Fruit fly (Drosophila melanogaster) whole organism, embryonic: ENCODE data around the gene Syt12.
A peak's percentile ranks its signal among the peaks of the same experiment; 100 is the strongest.

Source experiments
- BEAF-32 ChIP-seq: fragments of 200-800 bp; sonication (Bioruptor generic); optimal IDR thresholded peaks from 3 replicates; lab custom pipeline; 2017; ENCODE audit warnings: missing biosample characterization, missing genetic modification characterization, mild to moderate bottlenecking, moderate library complexity, missing genetic modification reagents
- Bgb ChIP-seq: fragments of 200-800 bp; sonication (Bioruptor generic); IDR thresholded peaks from 2 replicates; pipeline ENCODE4 v1.3.6; 2022; ENCODE audit warnings: missing biosample characterization, missing genetic modification characterization; ENCODE audit not compliant: partially characterized antibody
- CG11085 ChIP-seq: fragments of 200-800 bp; sonication (Bioruptor generic); IDR thresholded peaks from 2 replicates; pipeline ENCODE4 v1.3.6; 2022; ENCODE audit warnings: missing biosample characterization, missing genetic modification characterization
- CG11504 ChIP-seq: fragments of 200-800 bp; sonication (Bioruptor generic); optimal IDR thresholded peaks from 3 replicates; lab custom pipeline; 2019; ENCODE audit warnings: missing biosample characterization, mild to moderate bottlenecking, missing genetic modification characterization, moderate library complexity
- CG12104 ChIP-seq: fragments of 200-800 bp; sonication (Bioruptor generic); optimal IDR thresholded peaks from 3 replicates; lab custom pipeline; 2016; ENCODE audit warnings: missing biosample characterization, missing genetic modification characterization
- CG12659 ChIP-seq: fragments of 200-800 bp; sonication (Bioruptor generic); optimal IDR thresholded peaks from 3 replicates; lab custom pipeline; 2017; ENCODE audit warnings: mild to moderate bottlenecking, missing biosample characterization, missing genetic modification reagents, missing genetic modification characterization
- CG13624 ChIP-seq: fragments of 200-800 bp; sonication (Bioruptor generic); optimal IDR thresholded peaks from 2 replicates; lab custom pipeline; 2016; ENCODE audit warnings: missing biosample characterization, missing genetic modification characterization
- CG15073 ChIP-seq: fragments of 200-800 bp; sonication (Bioruptor generic); optimal IDR thresholded peaks from 2 replicates; lab custom pipeline; 2016; ENCODE audit warnings: missing biosample characterization, missing genetic modification characterization
- CG16813 ChIP-seq: fragments of 200-800 bp; sonication (Bioruptor generic); IDR thresholded peaks from 3 replicates; pipeline ENCODE4 v1.3.6; 2022; ENCODE audit warnings: missing biosample characterization, missing genetic modification characterization; ENCODE audit not compliant: partially characterized antibody
- CG17612 ChIP-seq: fragments of 200-800 bp; sonication (Bioruptor generic); IDR thresholded peaks from 2 replicates; pipeline ENCODE4 v1.3.6; 2022; ENCODE audit warnings: missing biosample characterization, missing genetic modification characterization
- CG18011 ChIP-seq: fragments of 200-800 bp; sonication (Bioruptor generic); optimal IDR thresholded peaks from 2 replicates; lab custom pipeline; 2017; ENCODE audit warnings: missing biosample characterization, missing genetic modification characterization, mild to moderate bottlenecking, moderate library complexity, missing genotype
- CG2116 ChIP-seq: fragments of 200-800 bp; sonication (Bioruptor generic); optimal IDR thresholded peaks from 3 replicates; lab custom pipeline; 2018; ENCODE audit warnings: missing biosample characterization, mild to moderate bottlenecking, missing genetic modification characterization
- CG3065 ChIP-seq: fragments of 200-800 bp; sonication (Bioruptor generic); optimal IDR thresholded peaks from 2 replicates; lab custom pipeline; 2016; ENCODE audit warnings: missing biosample characterization, missing genetic modification characterization
- CG33557 ChIP-seq: fragments of 200-800 bp; sonication (Bioruptor generic); optimal IDR thresholded peaks from 2 replicates; lab custom pipeline; 2019; ENCODE audit warnings: missing biosample characterization, mild to moderate bottlenecking, missing genetic modification characterization, moderate library complexity
- CG4404 ChIP-seq: fragments of 200-800 bp; sonication (Bioruptor generic); IDR thresholded peaks from 2 replicates; pipeline ENCODE4 v1.3.6; 2022; ENCODE audit warnings: missing biosample characterization, missing genetic modification characterization
- CG4424 ChIP-seq: fragments of 200-800 bp; sonication (Bioruptor generic); optimal IDR thresholded peaks from 3 replicates; lab custom pipeline; 2016; ENCODE audit warnings: missing biosample characterization, missing genetic modification characterization
- CG7987 ChIP-seq: fragments of 200-800 bp; sonication (Bioruptor generic); optimal IDR thresholded peaks from 2 replicates; lab custom pipeline; 2018; ENCODE audit warnings: missing biosample characterization, mild to moderate bottlenecking, missing genetic modification characterization, moderate library complexity
- Dip2 ChIP-seq: fragments of 200-800 bp; sonication (Bioruptor generic); IDR thresholded peaks from 2 replicates; pipeline ENCODE4 v1.3.6; 2022; ENCODE audit warnings: missing biosample characterization, missing genetic modification characterization
- Dref ChIP-seq: fragments of 200-800 bp; sonication (Bioruptor generic); IDR thresholded peaks from 2 replicates; pipeline ENCODE4 v1.3.6; 2022; ENCODE audit warnings: missing biosample characterization, missing genetic modification characterization
- HHEX ChIP-seq: fragments of 200-800 bp; sonication (Bioruptor generic); optimal IDR thresholded peaks from 3 replicates; lab custom pipeline; 2017; ENCODE audit warnings: missing biosample characterization, mild to moderate bottlenecking, missing genetic modification characterization, missing genetic modification reagents
- Hmr ChIP-seq: fragments of 200-800 bp; sonication (Bioruptor generic); optimal IDR thresholded peaks from 3 replicates; lab custom pipeline; 2017; ENCODE audit warnings: mild to moderate bottlenecking, missing biosample characterization, missing genetic modification reagents, missing genetic modification characterization
- Hr3 ChIP-seq: fragments of 200-800 bp; sonication (Bioruptor generic); optimal IDR thresholded peaks from 3 replicates; lab custom pipeline; 2016; ENCODE audit warnings: missing biosample characterization, missing genetic modification characterization
- Hr39 ChIP-seq: fragments of >200 bp; optimal IDR thresholded peaks from 2 replicates; lab custom pipeline; 2017
- Jarid2 ChIP-seq: fragments of 200-800 bp; sonication (Bioruptor generic); optimal IDR thresholded peaks from 3 replicates; lab custom pipeline; 2017; ENCODE audit warnings: mild to moderate bottlenecking, missing biosample characterization, missing genetic modification reagents, missing genetic modification characterization
- Neu2 ChIP-seq: fragments of 200-800 bp; sonication (Bioruptor generic); optimal IDR thresholded peaks from 3 replicates; lab custom pipeline; 2016; ENCODE audit warnings: missing biosample characterization, missing genetic modification characterization, borderline replicate concordance
- Nf-YB ChIP-seq: fragments of 200-800 bp; sonication (Bioruptor generic); optimal IDR thresholded peaks from 3 replicates; lab custom pipeline; 2019; ENCODE audit warnings: missing biosample characterization, mild to moderate bottlenecking, missing genetic modification characterization, moderate library complexity
- Oaz ChIP-seq: fragments of 200-800 bp; sonication (Bioruptor generic); IDR thresholded peaks from 2 replicates; pipeline ENCODE4 v1.3.6; 2022; ENCODE audit warnings: missing biosample characterization, missing genetic modification characterization
- Scr ChIP-seq: fragments of 200-800 bp; sonication (Bioruptor generic); IDR thresholded peaks from 2 replicates; pipeline ENCODE4 v1.3.6; 2022; ENCODE audit warnings: missing biosample characterization, missing genetic modification characterization; ENCODE audit not compliant: partially characterized antibody
- Six4 ChIP-seq: fragments of 200-800 bp; sonication (Bioruptor generic); optimal IDR thresholded peaks from 2 replicates; lab custom pipeline; 2016; ENCODE audit warnings: missing biosample characterization, missing genetic modification characterization
- Usf ChIP-seq: fragments of 200-800 bp; sonication (Bioruptor generic); optimal IDR thresholded peaks from 2 replicates; lab custom pipeline; 2017; ENCODE audit warnings: missing genotype, missing biosample characterization, missing genetic modification characterization
- ara ChIP-seq: fragments of 200-800 bp; sonication (Bioruptor generic); IDR thresholded peaks from 2 replicates; pipeline ENCODE4 v1.3.6; 2022; ENCODE audit warnings: missing biosample characterization, missing genetic modification characterization
- bigmax ChIP-seq: fragments of 200-800 bp; sonication (Bioruptor generic); optimal IDR thresholded peaks from 2 replicates; lab custom pipeline; 2018; ENCODE audit warnings: missing biosample characterization, mild to moderate bottlenecking, missing genetic modification characterization
- ci ChIP-seq: fragments of 200-800 bp; sonication (Bioruptor generic); IDR thresholded peaks from 3 replicates; pipeline ENCODE4 v1.3.6; 2022; ENCODE audit warnings: missing biosample characterization, missing genetic modification characterization
- cwo ChIP-seq: fragments of 200-800 bp; sonication (Bioruptor generic); optimal IDR thresholded peaks from 3 replicates; lab custom pipeline; 2017; ENCODE audit warnings: missing biosample characterization, missing genetic modification characterization, mild to moderate bottlenecking, moderate library complexity, missing genetic modification reagents
- gfzf ChIP-seq: fragments of 200-800 bp; sonication (Bioruptor generic); optimal IDR thresholded peaks from 2 replicates; lab custom pipeline; 2016; ENCODE audit warnings: missing biosample characterization, mild to moderate bottlenecking, missing genetic modification characterization, moderate library complexity
- grau ChIP-seq: fragments of 200-800 bp; optimal IDR thresholded peaks from 3 replicates; lab custom pipeline; 2019; ENCODE audit warnings: missing biosample characterization, mild to moderate bottlenecking, missing genetic modification characterization, moderate library complexity
- grn ChIP-seq: fragments of 200-800 bp; sonication (Bioruptor generic); optimal IDR thresholded peaks from 3 replicates; lab custom pipeline; 2017; ENCODE audit warnings: missing biosample characterization, missing genetic modification characterization
- hbn ChIP-seq: fragments of 200-800 bp; sonication (Bioruptor generic); IDR thresholded peaks from 2 replicates; pipeline ENCODE4 v1.3.6; 2022; ENCODE audit warnings: missing biosample characterization, missing genetic modification characterization; ENCODE audit not compliant: partially characterized antibody
- her ChIP-seq: fragments of 200-800 bp; sonication (Bioruptor generic); optimal IDR thresholded peaks from 2 replicates; lab custom pipeline; 2016; ENCODE audit warnings: missing biosample characterization, missing genetic modification characterization
- inv ChIP-seq: fragments of 200-800 bp; sonication (Bioruptor generic); IDR thresholded peaks from 2 replicates; pipeline ENCODE4 v1.3.6; 2022; ENCODE audit warnings: missing biosample characterization, missing genetic modification characterization; ENCODE audit not compliant: partially characterized antibody
- kni ChIP-seq: fragments of 200-800 bp; sonication (Bioruptor generic); optimal IDR thresholded peaks from 3 replicates; lab custom pipeline; 2017; ENCODE audit warnings: mild to moderate bottlenecking, missing biosample characterization, missing genetic modification reagents, missing genetic modification characterization
- knrl ChIP-seq: fragments of 200-800 bp; sonication (Bioruptor generic); IDR thresholded peaks from 3 replicates; pipeline ENCODE4 v1.3.6; 2022; ENCODE audit warnings: missing biosample characterization, missing genetic modification characterization; ENCODE audit not compliant: partially characterized antibody
- maf-S ChIP-seq: fragments of 200-800 bp; sonication (Bioruptor generic); optimal IDR thresholded peaks from 2 replicates; lab custom pipeline; 2016; ENCODE audit warnings: missing biosample characterization, missing genetic modification characterization
- row ChIP-seq: fragments of 200-800 bp; sonication (Bioruptor generic); IDR thresholded peaks from 3 replicates; pipeline ENCODE4 v1.3.6; 2022; ENCODE audit warnings: missing biosample characterization, missing genetic modification characterization
- sim ChIP-seq: fragments of 200-800 bp; sonication (Bioruptor generic); IDR thresholded peaks from 2 replicates; pipeline ENCODE4 v1.3.6; 2022; ENCODE audit warnings: missing biosample characterization, missing genetic modification characterization
- sr ChIP-seq: fragments of 200-800 bp; sonication (Bioruptor generic); IDR thresholded peaks from 3 replicates; pipeline ENCODE4 v1.3.6; 2022; ENCODE audit warnings: missing biosample characterization, missing genetic modification characterization
- stc ChIP-seq: fragments of 200-800 bp; sonication (Bioruptor generic); IDR thresholded peaks from 2 replicates; pipeline ENCODE4 v1.3.6; 2022; ENCODE audit warnings: missing biosample characterization, missing genetic modification characterization
- tup ChIP-seq: fragments of 200-800 bp; sonication (Bioruptor generic); optimal IDR thresholded peaks from 2 replicates; lab custom pipeline; 2016; ENCODE audit warnings: missing biosample characterization, mild to moderate bottlenecking, missing genetic modification characterization, moderate library complexity
- vnd ChIP-seq: fragments of 200-800 bp; sonication (Bioruptor generic); IDR thresholded peaks from 3 replicates; pipeline ENCODE4 v1.3.6; 2022; ENCODE audit warnings: missing biosample characterization, missing genetic modification characterization; ENCODE audit not compliant: partially characterized antibody
- vvl ChIP-seq: fragments of 200-800 bp; sonication (Bioruptor generic); IDR thresholded peaks from 2 replicates; pipeline ENCODE4 v1.3.6; 2022; ENCODE audit warnings: missing biosample characterization, missing genetic modification characterization

Gene Syt12

dm6 chrX:13338113-13338512 is 20.9 kb upstream of the Syt12 start, which contains the start of gene CG15747:
CG15747 (plus strand) TSS chrX:13338318.
- TF ChIP-seq Usf, result no peak
- no peak for TF ChIP-seq CG18011 (GFP tag; lab: Kevin White, UChicago)
- peak; percentile 11; the same call in 1 of the 3 replicates for TF ChIP-seq row (GFP tag; lab: Robert Waterston, UW)
- peak; percentile 58 for TF ChIP-seq vvl (GFP tag; lab: Robert Waterston, UW)
- TF ChIP-seq Neu2 (GFP tag; lab: Kevin White, UChicago), result no peak
- peak; percentile 46 for TF ChIP-seq CG16813
- no peak for TF ChIP-seq CG12659
- no peak for TF ChIP-seq Jarid2
- no peak for TF ChIP-seq grau
- no peak for TF ChIP-seq HHEX (GFP tag; lab: Kevin White, UChicago)
- TF ChIP-seq ci (GFP tag; lab: Robert Waterston, UW), result peak; percentile 48; the same call in 1 of the 3 replicates
- TF ChIP-seq Bgb (GFP tag; lab: Robert Waterston, UW), result peak; percentile 62; the same call in 1 of the 2 replicates
- TF ChIP-seq gfzf (GFP tag; lab: Kevin White, UChicago), result peak; percentile 63
- TF ChIP-seq kni (GFP tag; lab: Kevin White, UChicago), result no peak
- peak; percentile 65 for TF ChIP-seq inv (GFP tag; lab: Robert Waterston, UW)
- no peak for TF ChIP-seq CG15073 (GFP tag; lab: Kevin White, UChicago)
- TF ChIP-seq BEAF-32 (GFP tag; lab: Kevin White, UChicago), result peak; percentile 68
- no peak for TF ChIP-seq Oaz
- TF ChIP-seq cwo (GFP tag; lab: Kevin White, UChicago), result no peak
- TF ChIP-seq CG11085 (GFP tag; lab: Robert Waterston, UW), result no peak
- no peak for TF ChIP-seq Six4 (GFP tag; lab: Kevin White, UChicago)
- no peak for TF ChIP-seq CG17612 (GFP tag; lab: Robert Waterston, UW)
- no peak for TF ChIP-seq stc (GFP tag; lab: Robert Waterston, UW)
- TF ChIP-seq ara (GFP tag; lab: Robert Waterston, UW), result no peak
- no peak for TF ChIP-seq CG7987
- no peak for TF ChIP-seq Hr3 (GFP tag; lab: Kevin White, UChicago)
- no peak for TF ChIP-seq Hmr (GFP tag; lab: Kevin White, UChicago)
- TF ChIP-seq Dip2, result no peak
- TF ChIP-seq grn (GFP tag; lab: Kevin White, UChicago), result no peak
- TF ChIP-seq CG4424 (GFP tag; lab: Kevin White, UChicago), result no peak
- TF ChIP-seq CG11504 (tag; lab: Kevin White, UChicago), result no peak
- no peak for TF ChIP-seq Nf-YB
- TF ChIP-seq sr (GFP tag; lab: Robert Waterston, UW), result no peak
- TF ChIP-seq her (GFP tag; lab: Kevin White, UChicago), result no peak
- peak; percentile 43; the same call in 1 of the 2 replicates for TF ChIP-seq hbn
- no peak for TF ChIP-seq bigmax (GFP tag; lab: Kevin White, UChicago)
- no peak for TF ChIP-seq Hr39 (lab: Kevin White, UChicago)
- no peak for TF ChIP-seq CG12104 (GFP tag; lab: Kevin White, UChicago)
- no peak for TF ChIP-seq tup (GFP tag; lab: Kevin White, UChicago)
- TF ChIP-seq knrl (GFP tag; lab: Robert Waterston, UW), result peak; percentile 36; the same call in 2 of the 3 replicates
- TF ChIP-seq CG2116 (GFP tag; lab: Kevin White, UChicago), result peak; percentile 13
- no peak for TF ChIP-seq maf-S (GFP tag; lab: Kevin White, UChicago)
- TF ChIP-seq CG3065 (GFP tag; lab: Kevin White, UChicago), result no peak
- TF ChIP-seq sim (GFP tag; lab: Robert Waterston, UW), result no peak
- peak; percentile 77 for TF ChIP-seq Dref (GFP tag; lab: Robert Waterston, UW)
- TF ChIP-seq vnd, result peak; percentile 48; the same call in 1 of the 3 replicates
- peak; percentile 47; the same call in 1 of the 2 replicates for TF ChIP-seq Scr
- no peak for TF ChIP-seq CG13624 (GFP tag; lab: Kevin White, UChicago)
- no peak for TF ChIP-seq CG4404 (GFP tag; lab: Robert Waterston, UW)
- no peak for TF ChIP-seq CG33557 (GFP tag; lab: Kevin White, UChicago)
